Worm (Caenorhabditis elegans) whole organism, late embryonic: ENCODE measurements around the gene F33E11.2.

Experiments used
- K02D7.2 ChIP-seq: sonication (generic microtip); optimal IDR thresholded peaks from 2 replicates; lab custom pipeline; 2017; ENCODE audit warnings: mild to moderate bottlenecking, missing genetic modification characterization, missing compliant biosample characterization
- ama-1 ChIP-seq: fragments of 150-350 bp; optimal IDR thresholded peaks from 2 replicates; lab custom pipeline; 2014
- ceh-22 ChIP-seq: sonication (generic microtip); optimal IDR thresholded peaks from 2 replicates; lab custom pipeline; 2017; ENCODE audit warnings: missing biosample characterization, missing genetic modification characterization
- gmeb-2 ChIP-seq: sonication (generic microtip); optimal IDR thresholded peaks from 2 replicates; lab custom pipeline; 2016; ENCODE audit warnings: missing genetic modification characterization, inconsistent platforms, missing compliant biosample characterization
- hlh-13 ChIP-seq: fragments of 200-800 bp; sonication (Bioruptor generic); optimal IDR thresholded peaks from 2 replicates; lab custom pipeline; 2018; ENCODE audit warnings: mild to moderate bottlenecking, missing genetic modification characterization, missing compliant biosample characterization
- odd-2 ChIP-seq: sonication (generic microtip); optimal IDR thresholded peaks from 2 replicates; lab custom pipeline; 2017; ENCODE audit warnings: antibody characterized with exemption, mild to moderate bottlenecking, missing genetic modification characterization, missing compliant biosample characterization
- sox-2 ChIP-seq: fragments of 200-800 bp; sonication (Bioruptor generic); IDR thresholded peaks from 2 replicates; pipeline ENCODE4 v1.3.6; 2022; ENCODE audit warnings: missing genetic modification reagents, missing genetic modification characterization, missing compliant biosample characterization
- tbx-7 ChIP-seq: sonication (generic microtip); optimal IDR thresholded peaks from 2 replicates; lab custom pipeline; 2016; ENCODE audit warnings: missing genotype, missing genetic modification characterization, missing compliant biosample characterization

DNA sequence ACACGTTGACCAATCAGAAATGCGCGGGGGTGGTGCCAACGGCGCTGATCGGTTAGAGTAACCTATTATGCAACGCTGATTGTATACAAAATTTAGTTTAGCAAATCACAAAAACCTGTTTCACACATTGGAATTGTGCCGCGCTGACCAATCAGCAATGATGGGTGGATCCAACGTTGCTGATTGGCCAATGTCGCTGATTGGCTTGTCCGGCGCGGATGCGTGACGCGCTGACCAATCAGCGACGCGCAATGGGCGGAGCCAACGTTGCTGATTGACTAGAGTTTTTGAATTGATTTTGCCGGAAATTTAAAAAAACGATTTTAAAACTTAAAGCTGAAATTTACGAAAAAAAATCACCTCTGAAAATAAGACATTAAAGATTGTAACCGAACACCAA lies 12.4 kb upstream of the F33E11.2 start:
- TF ChIP-seq ama-1 (lab: Kevin White, UChicago) (no peak), K02D7.2 (tag; lab: Kevin White, UChicago) (no peak), gmeb-2 (no peak), tbx-7 (tag; lab: Kevin White, UChicago) (no peak), ceh-22 (tag; lab: Kevin White, UChicago) (no peak), sox-2 (GFP tag; lab: Robert Waterston, UW) (no peak), odd-2 (tag; lab: Kevin White, UChicago) (no peak), hlh-13 (GFP tag; lab: Kevin White, UChicago) (no peak)
